Fruit fly (Drosophila melanogaster): ENCODE data around the gene Mst36Fa.
A peak's percentile ranks its signal among the peaks of the same experiment; 100 is the strongest.

Gene Mst36Fa

DNA sequence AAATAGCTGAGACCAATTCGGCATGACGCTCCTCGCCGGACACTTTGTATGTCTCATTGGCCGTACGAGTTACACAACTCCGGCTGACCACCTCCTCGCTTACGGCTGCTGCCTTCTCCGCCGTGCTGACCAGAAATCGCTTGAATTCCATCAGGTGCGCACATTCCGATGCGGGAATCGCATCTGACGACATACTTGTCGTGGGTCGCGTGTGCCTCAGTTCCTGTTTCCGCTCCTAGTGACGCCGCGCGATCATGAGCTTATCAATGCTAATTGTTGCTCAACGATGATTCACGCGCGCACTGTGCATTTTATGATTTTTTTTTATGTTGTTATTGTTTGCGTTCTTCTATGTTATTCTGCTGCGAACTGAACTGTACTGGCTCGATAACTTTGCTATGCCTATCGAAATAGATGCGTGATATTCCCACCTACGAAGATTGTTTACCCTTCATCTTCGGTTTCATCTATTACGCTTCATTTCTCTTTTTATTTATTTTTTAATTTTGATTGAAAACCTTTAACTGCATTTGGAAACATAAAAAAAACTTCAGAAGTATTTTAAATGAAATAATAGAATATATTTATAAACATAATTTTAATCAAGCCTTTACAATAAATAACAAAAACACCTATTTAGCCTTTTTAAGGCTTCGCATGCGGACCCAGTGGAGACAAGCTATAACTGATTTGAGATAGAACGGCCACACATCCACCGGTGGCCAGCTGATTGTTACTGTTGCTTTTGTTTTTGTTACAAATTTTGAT is 26.1 kb upstream of the Mst36Fa start, which contains the start of the genes CG10376 and CG10343 (continued):
- TF ChIP-seq dac (GFP tag; optimal IDR thresholded peaks at IDR 0.05) (peak; percentile 73), svp (GFP tag) (peak; percentile 81), CG4318 (GFP tag; optimal IDR thresholded peaks at IDR 0.05) (no peak), CG8119 (GFP tag; IDR thresholded peaks at IDR 0.05) (peak; percentile 85), net (GFP tag; optimal IDR thresholded peaks at IDR 0.05) (peak; percentile 60), acj6 (GFP tag; optimal IDR thresholded peaks at IDR 0.05) (peak; percentile 82), CG7368 (GFP tag; optimal IDR thresholded peaks at IDR 0.05) (peak; percentile 55), fd59A (GFP tag; optimal IDR thresholded peaks at IDR 0.05) (peak; percentile 71), CG3919 (GFP tag; optimal IDR thresholded peaks at IDR 0.05) (peak; percentile 76), topi (GFP tag; optimal IDR thresholded peaks at IDR 0.05) (peak; percentile 66), ss (GFP tag; optimal IDR thresholded peaks at IDR 0.05) (peak in 1 of 2 experiments; percentile 83), CG6163 (GFP tag; IDR thresholded peaks at IDR 0.05) (peak; percentile 76), Hr39 (GFP tag; optimal IDR thresholded peaks at IDR 0.05) (peak; percentile 75), CG15336 (GFP tag; IDR thresholded peaks at IDR 0.05) (peak; percentile 77), CG32006 (GFP tag; optimal IDR thresholded peaks at IDR 0.05) (peak; percentile 93), CG31627 (GFP tag; optimal IDR thresholded peaks at IDR 0.05) (peak; percentile 79), Eip75B (GFP tag; optimal IDR thresholded peaks at IDR 0.05) (no peak)

DNA sequence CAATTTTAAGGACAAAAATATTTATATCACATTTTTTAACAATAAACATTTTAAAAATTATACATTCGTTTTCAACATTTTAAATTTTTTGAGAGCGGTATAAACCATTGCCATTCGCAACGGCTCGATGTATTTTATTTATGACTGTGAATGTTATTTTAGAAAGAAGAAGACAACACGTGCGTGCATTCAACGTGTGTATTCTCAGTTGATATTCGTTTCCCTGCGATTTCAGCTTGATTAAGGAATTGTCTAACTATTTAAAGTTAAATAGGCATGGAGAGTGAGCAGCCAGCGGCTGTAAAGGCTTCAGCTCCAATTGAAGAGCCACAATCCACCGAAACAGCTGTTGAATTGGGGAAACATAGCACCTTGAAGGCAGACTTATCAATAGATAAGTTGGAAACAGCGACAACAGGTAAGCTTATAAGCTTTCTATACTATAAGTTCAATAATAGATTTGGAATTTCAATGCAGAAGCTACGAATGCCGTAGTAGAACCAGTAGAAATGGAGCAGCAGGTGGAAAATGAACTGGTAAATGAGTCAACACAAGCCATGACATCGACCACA is 21.8 kb upstream of the Mst36Fa start, which contains the start of gene CG10341:
Gene CG10341, plus strand, starts transcription at position 156 of the 572 bp plus-strand sequence.
- TF ChIP-seq net (GFP tag; optimal IDR thresholded peaks at IDR 0.05), result no peak
- peak; percentile 63 for TF ChIP-seq Eip78C (GFP tag)

DNA sequence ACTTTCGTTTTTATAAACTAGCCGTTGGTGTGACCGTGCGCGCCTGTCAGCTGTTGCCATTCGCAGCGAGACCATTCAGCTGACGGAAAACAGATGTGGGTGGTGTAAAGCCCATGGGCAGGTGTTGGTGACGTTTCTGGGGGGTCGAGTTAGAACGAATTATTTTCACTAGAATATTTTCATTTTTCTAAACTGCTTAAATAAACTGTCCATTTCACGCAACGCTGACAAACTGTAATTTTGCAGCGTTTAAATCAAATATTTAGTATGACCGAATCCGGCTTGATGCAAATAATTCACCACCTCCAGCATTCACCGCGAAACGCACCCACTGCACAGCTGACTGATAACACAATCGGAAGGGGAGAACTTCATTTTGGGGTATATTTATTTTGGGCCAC is 18.6 kb upstream of the Mst36Fa start, which contains the start of the genes CG10383 and CG10338:
Gene CG10383, minus strand, starts transcription at position 199 of the 401 bp plus-strand sequence.
Gene CG10338, plus strand, starts transcription at position 261 of the 401 bp plus-strand sequence.
- TF ChIP-seq CG11762 (GFP tag; optimal IDR thresholded peaks at IDR 0.05; ENCODE audit: insufficient read depth) (peak; percentile 51), Gug (GFP tag; IDR thresholded peaks at IDR 0.05) (peak; percentile 86), Lpt (GFP tag; optimal IDR thresholded peaks at IDR 0.05) (peak; percentile 82), Sox102F (GFP tag; optimal IDR thresholded peaks at IDR 0.05) (peak; percentile 85), OdsH (GFP tag; optimal IDR thresholded peaks at IDR 0.05) (peak; percentile 89), CG6854 (GFP tag; optimal IDR thresholded peaks at IDR 0.05) (peak; percentile 49), Ets96B (tag; optimal IDR thresholded peaks at IDR 0.05) (peak; percentile 63), Ets21C (GFP tag; optimal IDR thresholded peaks at IDR 0.05) (peak; percentile 85), acj6 (GFP tag; optimal IDR thresholded peaks at IDR 0.05) (peak; percentile 89), CG8632 (GFP tag; optimal IDR thresholded peaks at IDR 0.05) (peak; percentile 77), cyc (GFP tag; optimal IDR thresholded peaks at IDR 0.05) (peak; percentile 93), esn (GFP tag; optimal IDR thresholded peaks at IDR 0.05) (peak; percentile 88), spab (GFP tag; optimal IDR thresholded peaks at IDR 0.05) (peak; percentile 41), fkh (GFP tag; optimal IDR thresholded peaks at IDR 0.05) (peak; percentile 31), achi (GFP tag; optimal IDR thresholded peaks at IDR 0.05) (peak; percentile 89), fd85E (GFP tag; optimal IDR thresholded peaks at IDR 0.05) (peak; percentile 77), Hr38 (GFP tag; optimal IDR thresholded peaks at IDR 0.05) (peak; percentile 74), CG7368 (GFP tag; optimal IDR thresholded peaks at IDR 0.05) (peak; percentile 86), Blimp-1 (GFP tag; optimal IDR thresholded peaks at IDR 0.05) (peak; percentile 96), Eip78C (GFP tag) (peak; percentile 96), Met (GFP tag; optimal IDR thresholded peaks at IDR 0.05) (peak; percentile 90), eg (GFP tag; IDR thresholded peaks at IDR 0.05) (peak; percentile 94), CG34406 (GFP tag; optimal IDR thresholded peaks at IDR 0.05) (peak; percentile 81), CG3032 (tag; optimal IDR thresholded peaks at IDR 0.05) (peak; percentile 73), ss (GFP tag; optimal IDR thresholded peaks at IDR 0.05) (peak; percentile 30 to 33), Smox (GFP tag; optimal IDR thresholded peaks at IDR 0.05) (peak; percentile 90), lz (GFP tag; optimal IDR thresholded peaks at IDR 0.05) (peak; percentile 89), CG8319 (GFP tag; optimal IDR thresholded peaks at IDR 0.05) (peak; percentile 88), dsx (GFP tag; optimal IDR thresholded peaks at IDR 0.05; ENCODE audit: poor library complexity, severe bottlenecking) (peak; percentile 37), pdm3 (GFP tag; optimal IDR thresholded peaks at IDR 0.05) (no peak), vri (GFP tag; optimal IDR thresholded peaks at IDR 0.05) (peak; percentile 75), Hr39 (GFP tag; optimal IDR thresholded peaks at IDR 0.05) (peak; percentile 93), CG9139 (GFP tag; optimal IDR thresholded peaks at IDR 0.05) (no peak)
